Fruit fly (Drosophila melanogaster): ENCODE data around the gene CG31345.

Gene CG31345

dm6 chr3R:12827837-12828236, 11.0 kb upstream of the CG31345 start (continued):
- TF ChIP-seq CG1832 (GFP tag; optimal IDR thresholded peaks at IDR 0.05) (no peak), CG10366 (GFP tag; IDR thresholded peaks at IDR 0.05) (no peak), nau (GFP tag; optimal IDR thresholded peaks at IDR 0.05) (no peak), Oaz (GFP tag; IDR thresholded peaks at IDR 0.05) (no peak), CG34422 (GFP tag; IDR thresholded peaks at IDR 0.05) (0 out of 3 replicates have a peak, but pooled peaks have one; percentile 29), dpn (GFP tag; optimal IDR thresholded peaks at IDR 0.05) (no peak), CG17385 (GFP tag; optimal IDR thresholded peaks at IDR 0.05) (no peak), zen (tag; optimal IDR thresholded peaks at IDR 0.05) (no peak), dmrt99B (tag; optimal IDR thresholded peaks at IDR 0.05) (peak; percentile 17), gfzf (GFP tag; optimal IDR thresholded peaks at IDR 0.05) (no peak), NFAT (GFP tag; IDR thresholded peaks at IDR 0.05) (no peak), Taf1 (GFP tag; IDR thresholded peaks at IDR 0.05) (0 out of 2 replicates have a peak, but pooled peaks have one; percentile 27), tgo (GFP tag; IDR thresholded peaks at IDR 0.05) (peak; percentile 14; the same call in 1 of the 3 replicates), CG9215 (GFP tag; IDR thresholded peaks at IDR 0.05) (peak; percentile 23; the same call in 1 of the 2 replicates), CG13624 (GFP tag; optimal IDR thresholded peaks at IDR 0.05) (no peak), rib (GFP tag; IDR thresholded peaks at IDR 0.05) (no peak), Med (GFP tag) (peak; percentile 16), bab2 (GFP tag; optimal IDR thresholded peaks at IDR 0.05) (no peak), CG6689 (GFP tag; IDR thresholded peaks at IDR 0.05) (0 out of 2 replicates have a peak, but pooled peaks have one; percentile 24), pan (optimal IDR thresholded peaks at IDR 0.05) (no peak), pan (GFP tag; optimal IDR thresholded peaks at IDR 0.05 in 1 of 2, IDR thresholded peaks at IDR 0.05 in 1 of 2) (no peak), CG18599 (GFP tag; optimal IDR thresholded peaks at IDR 0.05) (peak; percentile 46), CG14710 (tag; optimal IDR thresholded peaks at IDR 0.05) (no peak), sens (GFP tag) (peak; percentile 58), pros (GFP tag; optimal IDR thresholded peaks at IDR 0.05) (no peak), CG7556 (GFP tag; optimal IDR thresholded peaks at IDR 0.05) (peak; percentile 6), gsb (GFP tag; IDR thresholded peaks at IDR 0.05) (no peak), H2.0 (GFP tag; IDR thresholded peaks at IDR 0.05) (no peak), zfh2 (GFP tag; optimal IDR thresholded peaks at IDR 0.05) (no peak), ind (GFP tag; optimal IDR thresholded peaks at IDR 0.05) (no peak), CG15269 (tag; optimal IDR thresholded peaks at IDR 0.05) (peak; percentile 29), dysf (GFP tag; IDR thresholded peaks at IDR 0.05) (peak; percentile 43; the same call in 1 of the 3 replicates), Ptx1 (GFP tag; IDR thresholded peaks at IDR 0.05) (peak; percentile 34; the same call in 1 of the 2 replicates), NK7.1 (GFP tag; optimal IDR thresholded peaks at IDR 0.05) (no peak), CG2120 (GFP tag; optimal IDR thresholded peaks at IDR 0.05) (peak; percentile 36), Hmr (GFP tag; optimal IDR thresholded peaks at IDR 0.05) (peak; percentile 12), Hey (tag; optimal IDR thresholded peaks at IDR 0.05) (no peak), CG32767 (GFP tag; IDR thresholded peaks at IDR 0.05) (no peak), CG10321 (GFP tag; IDR thresholded peaks at IDR 0.05) (no peak), unc-4 (GFP tag; IDR thresholded peaks at IDR 0.05; ENCODE audit: partially characterized antibody) (no peak), toy (GFP tag; IDR thresholded peaks at IDR 0.05) (no peak), pho (GFP tag; optimal IDR thresholded peaks at IDR 0.05) (no peak), Hr39 (optimal IDR thresholded peaks at IDR 0.05) (no peak), CG3281 (GFP tag; optimal IDR thresholded peaks at IDR 0.05) (peak; percentile 7), CG2678 (tag; optimal IDR thresholded peaks at IDR 0.05) (peak; percentile 52), CG12219 (GFP tag; optimal IDR thresholded peaks at IDR 0.05) (no peak), CG10979 (tag; optimal IDR thresholded peaks at IDR 0.05) (no peak), Bteb2 (GFP tag; optimal IDR thresholded peaks at IDR 0.05) (no peak), sim (GFP tag; IDR thresholded peaks at IDR 0.05) (no peak), CG11247 (GFP tag; IDR thresholded peaks at IDR 0.05) (no peak), emc (GFP tag; optimal IDR thresholded peaks at IDR 0.05) (no peak), CG9932 (GFP tag; IDR thresholded peaks at IDR 0.05) (peak; percentile 26; the same call in 1 of the 2 replicates), grn (GFP tag; optimal IDR thresholded peaks at IDR 0.05) (no peak)
